Fruit fly (Drosophila melanogaster): ENCODE measurements around the gene dls.

The dls gene

DNA sequence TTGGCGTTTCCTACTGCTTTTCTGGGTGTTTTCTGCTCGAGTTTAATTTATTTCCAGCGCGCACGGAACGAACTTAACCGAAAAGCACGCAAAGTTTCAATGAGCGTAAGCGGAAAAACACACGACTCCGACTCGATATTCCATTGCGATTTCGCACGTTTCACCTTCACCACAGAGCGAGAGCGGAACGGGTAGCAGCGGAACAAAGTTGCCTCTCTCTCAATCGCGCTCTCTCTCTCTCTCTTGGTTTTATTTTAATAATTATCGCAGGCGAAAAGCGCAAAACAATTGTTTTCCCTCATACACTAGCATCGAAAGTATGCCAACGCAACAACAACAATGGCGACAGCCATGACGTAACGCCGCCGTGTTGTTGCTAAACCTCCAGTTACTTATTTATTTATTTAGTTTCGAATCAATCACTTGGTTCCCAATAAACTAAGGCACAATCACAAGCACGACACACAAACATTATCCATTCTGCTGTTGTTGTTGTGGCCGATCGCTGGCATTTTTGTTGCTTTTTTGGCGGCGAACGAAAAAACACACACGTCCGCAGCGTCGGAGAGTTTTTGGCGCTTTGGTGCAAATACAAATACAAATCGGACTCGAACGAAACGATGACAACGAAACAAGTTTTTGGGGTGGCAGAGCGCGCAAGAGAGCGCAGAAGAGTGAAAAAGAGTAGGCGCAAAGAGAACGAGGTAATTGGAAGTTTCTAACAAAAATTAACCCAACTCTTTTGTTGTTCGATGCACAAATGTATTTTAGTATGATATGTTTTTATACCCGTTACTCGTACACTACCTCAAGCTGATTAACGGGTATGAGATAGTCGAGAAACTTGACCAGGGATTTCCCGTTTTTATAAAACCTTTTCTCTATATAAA is 36.7 kb upstream of the dls start, which contains the start of gene CG5151 (continued):
- peak; percentile 70 for TF ChIP-seq Sox102F (GFP tag; optimal IDR thresholded peaks at IDR 0.05)
- TF ChIP-seq CG3032 (tag; optimal IDR thresholded peaks at IDR 0.05) = peak; percentile 13
- TF ChIP-seq dac (GFP tag; optimal IDR thresholded peaks at IDR 0.05) = no peak
- peak; percentile 36 for TF ChIP-seq CG32006 (GFP tag; optimal IDR thresholded peaks at IDR 0.05)
- TF ChIP-seq Ets21C (GFP tag; optimal IDR thresholded peaks at IDR 0.05) = no peak
- TF ChIP-seq topi (GFP tag; optimal IDR thresholded peaks at IDR 0.05) = peak; percentile 30
- TF ChIP-seq CG15336 (GFP tag; IDR thresholded peaks at IDR 0.05) = no peak; the same call in none of the 2 replicates
- TF ChIP-seq Eip93F (GFP tag; optimal IDR thresholded peaks at IDR 0.05) = peak; percentile 57
- peak; percentile 40 for TF ChIP-seq CG1621 (tag; optimal IDR thresholded peaks at IDR 0.05)
- TF ChIP-seq fkh (GFP tag; optimal IDR thresholded peaks at IDR 0.05) = peak; percentile 65
- TF ChIP-seq Met (GFP tag; optimal IDR thresholded peaks at IDR 0.05) = no peak
- TF ChIP-seq Blimp-1 (GFP tag; optimal IDR thresholded peaks at IDR 0.05) = peak; percentile 8
- peak; percentile 11 for TF ChIP-seq CG10669 (GFP tag; optimal IDR thresholded peaks at IDR 0.05)
- peak; percentile 67; the same call in 2 of the 3 replicates for TF ChIP-seq eg (GFP tag; IDR thresholded peaks at IDR 0.05)
- TF ChIP-seq CG11902 (GFP tag; optimal IDR thresholded peaks at IDR 0.05) = no peak
- no peak for TF ChIP-seq OdsH (GFP tag; optimal IDR thresholded peaks at IDR 0.05)
- peak; percentile 39 for TF ChIP-seq CG6808 (GFP tag; optimal IDR thresholded peaks at IDR 0.05)
- TF ChIP-seq svp (GFP tag) = peak; percentile 64
- peak; percentile 48 for TF ChIP-seq Sox14 (GFP tag; optimal IDR thresholded peaks at IDR 0.05)
- TF ChIP-seq Smox (GFP tag; optimal IDR thresholded peaks at IDR 0.05) = peak; percentile 33
- no peak for TF ChIP-seq lz (GFP tag; optimal IDR thresholded peaks at IDR 0.05)
- TF ChIP-seq acj6 (GFP tag; optimal IDR thresholded peaks at IDR 0.05) = no peak
- no peak for TF ChIP-seq fd59A (GFP tag; optimal IDR thresholded peaks at IDR 0.05)
- no peak for TF ChIP-seq Hr39 (GFP tag; optimal IDR thresholded peaks at IDR 0.05)
- no peak for TF ChIP-seq CG10631 (GFP tag; optimal IDR thresholded peaks at IDR 0.05)
- TF ChIP-seq pdm3 (GFP tag; optimal IDR thresholded peaks at IDR 0.05) = no peak
- no peak for TF ChIP-seq fd85E (GFP tag; optimal IDR thresholded peaks at IDR 0.05)

dm6 chr3L:16165356-16166168 is 35.6 kb upstream of the dls start:
- TF ChIP-seq CG32006 (GFP tag; optimal IDR thresholded peaks at IDR 0.05) = peak; percentile 1
- TF ChIP-seq CG8632 (GFP tag; optimal IDR thresholded peaks at IDR 0.05) = peak; percentile 12
- peak; percentile 70 for TF ChIP-seq CG6854 (GFP tag; optimal IDR thresholded peaks at IDR 0.05)
- peak; percentile 75 for TF ChIP-seq topi (GFP tag; optimal IDR thresholded peaks at IDR 0.05)
- TF ChIP-seq dac (GFP tag; optimal IDR thresholded peaks at IDR 0.05) = no peak
- no peak for TF ChIP-seq CG9139 (GFP tag; optimal IDR thresholded peaks at IDR 0.05)
- peak; percentile 57 for TF ChIP-seq OdsH (GFP tag; optimal IDR thresholded peaks at IDR 0.05)
- TF ChIP-seq CG10669 (GFP tag; optimal IDR thresholded peaks at IDR 0.05) = no peak
- no peak for TF ChIP-seq Gug (GFP tag; IDR thresholded peaks at IDR 0.05)
- TF ChIP-seq pdm3 (GFP tag; optimal IDR thresholded peaks at IDR 0.05) = peak; percentile 52
- TF ChIP-seq Met (GFP tag; optimal IDR thresholded peaks at IDR 0.05) = peak; percentile 70
- TF ChIP-seq Hr38 (GFP tag; optimal IDR thresholded peaks at IDR 0.05) = no peak
- TF ChIP-seq CG6276 (GFP tag; optimal IDR thresholded peaks at IDR 0.05) = no peak
- TF ChIP-seq Smox (GFP tag; optimal IDR thresholded peaks at IDR 0.05) = peak; percentile 55
- no peak for TF ChIP-seq fd59A (GFP tag; optimal IDR thresholded peaks at IDR 0.05)
- peak; percentile 31 for TF ChIP-seq net (GFP tag; optimal IDR thresholded peaks at IDR 0.05)
- peak; percentile 18 for TF ChIP-seq achi (GFP tag; optimal IDR thresholded peaks at IDR 0.05)
- TF ChIP-seq CG10631 (GFP tag; optimal IDR thresholded peaks at IDR 0.05) = peak; percentile 26
- peak; percentile 40 for TF ChIP-seq Blimp-1 (GFP tag; optimal IDR thresholded peaks at IDR 0.05)
- peak; percentile 42 for TF ChIP-seq CG34406 (GFP tag; optimal IDR thresholded peaks at IDR 0.05)
- TF ChIP-seq dsx (GFP tag; optimal IDR thresholded peaks at IDR 0.05; ENCODE audit: poor library complexity, severe bottlenecking) = no peak
- peak; percentile 86 for TF ChIP-seq Eip78C (GFP tag)
- peak; percentile 41 for TF ChIP-seq Eip75B (GFP tag; optimal IDR thresholded peaks at IDR 0.05)
- TF ChIP-seq Sox102F (GFP tag; optimal IDR thresholded peaks at IDR 0.05) = peak; percentile 72
- TF ChIP-seq CG11902 (GFP tag; optimal IDR thresholded peaks at IDR 0.05) = peak; percentile 38
- TF ChIP-seq CG16779 (tag; optimal IDR thresholded peaks at IDR 0.05) = no peak
- peak; percentile 49 for TF ChIP-seq cyc (GFP tag; optimal IDR thresholded peaks at IDR 0.05)
- peak; percentile 61 for TF ChIP-seq vri (GFP tag; optimal IDR thresholded peaks at IDR 0.05)
- TF ChIP-seq CG31627 (GFP tag; optimal IDR thresholded peaks at IDR 0.05) = peak; percentile 78
- peak; percentile 20 for TF ChIP-seq CG8319 (GFP tag; optimal IDR thresholded peaks at IDR 0.05)
- no peak for TF ChIP-seq fd85E (GFP tag; optimal IDR thresholded peaks at IDR 0.05)
- no peak for TF ChIP-seq CG6808 (GFP tag; optimal IDR thresholded peaks at IDR 0.05)
- TF ChIP-seq CG8119 (GFP tag; IDR thresholded peaks at IDR 0.05) = no peak
